Worm (Caenorhabditis elegans): Measurements from ENCODE around the gene twk-26.

ce11 chrX:3087245-3087644, 32.6 kb upstream of the twk-26 start, which contains the start of gene F52E4.5:
- no peak for TF ChIP-seq egl-27 (tag; optimal IDR thresholded peaks at IDR 0.05)
- TF ChIP-seq ztf-11 (tag; optimal IDR thresholded peaks at IDR 0.05), result no peak
